Worm (Caenorhabditis elegans) whole organism, young adult: ENCODE measurements around the gene ubxn-4.

Experiments used
- D2030.7 ChIP-seq: fragments of 200-800 bp; sonication (Bioruptor generic); IDR thresholded peaks from 2 replicates; pipeline ENCODE4 v1.3.6; 2022; ENCODE audit warnings: missing genetic modification reagents, missing genetic modification characterization, missing compliant biosample characterization
- F33H1.4 ChIP-seq: fragments of 200-800 bp; sonication (Bioruptor generic); IDR thresholded peaks from 2 replicates; pipeline ENCODE4 v1.3.6; 2022; ENCODE audit warnings: missing genetic modification reagents, missing genetic modification characterization, missing compliant biosample characterization
- F55B11.4 ChIP-seq: sonication (generic microtip); optimal IDR thresholded peaks from 2 replicates; lab custom pipeline; 2016; ENCODE audit warnings: missing compliant biosample characterization, missing genetic modification characterization, borderline replicate concordance; ENCODE audit not compliant: insufficient read depth
- Y95B8A.8 ChIP-seq: fragments of 200-800 bp; sonication (Bioruptor generic); IDR thresholded peaks from 2 replicates; pipeline ENCODE4 v1.3.6; 2022; ENCODE audit warnings: missing genetic modification reagents, missing genetic modification characterization, missing compliant biosample characterization
- aptf-2 ChIP-seq: fragments of 200-800 bp; sonication (Bioruptor generic); conservative IDR thresholded peaks from 2 replicates; pipeline ENCODE4 v1.3.6; 2022; ENCODE audit warnings: missing genetic modification reagents, missing genetic modification characterization, missing compliant biosample characterization
- ceh-58 ChIP-seq: fragments of 200-800 bp; sonication (Bioruptor generic); IDR thresholded peaks from 2 replicates; pipeline ENCODE4 v1.3.6; 2022; ENCODE audit warnings: missing genetic modification characterization, missing compliant biosample characterization
- egrh-3 ChIP-seq: fragments of 200-800 bp; sonication (Bioruptor generic); IDR thresholded peaks from 2 replicates; pipeline ENCODE4 v1.3.6; 2022; ENCODE audit warnings: missing genetic modification reagents, missing genetic modification characterization, missing compliant biosample characterization
- ets-4 ChIP-seq: fragments of 200-800 bp; sonication (Bioruptor generic); optimal IDR thresholded peaks from 2 replicates; lab custom pipeline; 2018; ENCODE audit warnings: mild to moderate bottlenecking, missing genetic modification characterization, missing compliant biosample characterization
- lsy-27 ChIP-seq: sonication (generic microtip); optimal IDR thresholded peaks from 2 replicates; lab custom pipeline; 2017; ENCODE audit warnings: missing genetic modification characterization, mild to moderate bottlenecking, missing compliant biosample characterization, antibody characterized with exemption, missing genotype, borderline replicate concordance; ENCODE audit not compliant: insufficient read depth
- nfya-1 ChIP-seq: sonication (generic microtip); optimal IDR thresholded peaks from 2 replicates; lab custom pipeline; 2017; ENCODE audit warnings: antibody characterized with exemption, missing compliant biosample characterization, missing genetic modification characterization, borderline replicate concordance; ENCODE audit not compliant: insufficient read depth

DNA sequence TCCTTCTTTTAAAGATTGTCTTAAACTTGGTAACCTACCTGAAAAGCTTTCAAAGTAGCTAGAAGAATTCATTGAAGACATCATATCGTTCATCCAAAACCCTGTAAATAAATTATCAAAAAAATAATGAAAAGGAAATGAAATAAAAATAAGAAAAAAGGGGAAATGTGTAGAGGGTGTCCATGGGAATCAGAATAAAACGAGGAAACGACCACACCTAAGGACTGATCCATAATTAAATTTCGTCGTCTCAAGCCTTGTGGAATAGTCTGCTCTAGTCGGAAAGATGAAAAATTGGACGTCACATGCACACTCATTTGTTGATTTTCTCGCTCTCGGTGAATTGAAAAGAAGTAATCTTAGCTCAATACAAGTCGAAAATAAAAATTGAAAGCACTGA lies 29.7 kb upstream of the ubxn-4 start, which contains the start of gene ZK1236.9:
- TF ChIP-seq ets-4 (no peak), F33H1.4 (GFP tag; lab: Robert Waterston, UW) (no peak), D2030.7 (no peak), F55B11.4 (tag; lab: Kevin White, UChicago) (no peak), Y95B8A.8 (no peak), ceh-58 (GFP tag; lab: Robert Waterston, UW) (no peak), lsy-27 (tag; lab: Kevin White, UChicago) (no peak), aptf-2 (GFP tag; lab: Robert Waterston, UW) (no peak), nfya-1 (tag; lab: Kevin White, UChicago) (no peak), egrh-3 (no peak)
